Fruit fly (Drosophila melanogaster) whole organism, embryonic: Measurements from ENCODE around the gene Ptp4E.

Source experiments
- Asciz ChIP-seq: fragments of 200-800 bp; sonication (Bioruptor generic); optimal IDR thresholded peaks from 2 replicates; lab custom pipeline; 2017; ENCODE audit warnings: missing biosample characterization, mild to moderate bottlenecking, missing genetic modification characterization, missing genetic modification reagents
- Atf-2 ChIP-seq: fragments of 200-800 bp; sonication (Bioruptor generic); optimal IDR thresholded peaks from 2 replicates; lab custom pipeline; 2016; ENCODE audit warnings: missing biosample characterization, missing genetic modification characterization
- Awh ChIP-seq: fragments of 200-800 bp; sonication (Bioruptor generic); IDR thresholded peaks from 2 replicates; pipeline ENCODE4, ENCODE4 v1.3.6; 2022; ENCODE audit warnings: missing biosample characterization, missing genetic modification characterization
- Bdp1 ChIP-seq: fragments of 200-800 bp; sonication (Bioruptor generic); optimal IDR thresholded peaks from 3 replicates; lab custom pipeline; 2016; ENCODE audit warnings: missing biosample characterization, missing genetic modification characterization
- CG10209 ChIP-seq: fragments of 200-800 bp; sonication (Bioruptor generic); optimal IDR thresholded peaks from 3 replicates; lab custom pipeline; 2017; ENCODE audit warnings: missing biosample characterization, mild to moderate bottlenecking, missing genetic modification characterization, missing genetic modification reagents
- CG10321 ChIP-seq: fragments of 200-800 bp; sonication (Bioruptor generic); IDR thresholded peaks from 2 replicates; pipeline ENCODE4 v1.3.6; 2022; ENCODE audit warnings: missing biosample characterization, missing genetic modification characterization
- CG11504 ChIP-seq: fragments of 200-800 bp; sonication (Bioruptor generic); optimal IDR thresholded peaks from 3 replicates; lab custom pipeline; 2019; ENCODE audit warnings: missing biosample characterization, mild to moderate bottlenecking, missing genetic modification characterization, moderate library complexity
- CG12299 ChIP-seq: fragments of 200-800 bp; sonication (Bioruptor generic); optimal IDR thresholded peaks from 2 replicates; lab custom pipeline; 2018; ENCODE audit warnings: missing biosample characterization, mild to moderate bottlenecking, missing genetic modification characterization
- CG1233 ChIP-seq: fragments of 200-800 bp; sonication (Bioruptor generic); optimal IDR thresholded peaks from 4 replicates; lab custom pipeline; 2018; ENCODE audit warnings: missing biosample characterization, mild to moderate bottlenecking, missing genetic modification characterization
- CG13287 ChIP-seq: fragments of 200-800 bp; sonication (Bioruptor generic); IDR thresholded peaks from 2 replicates; pipeline ENCODE4 v1.3.6; 2022; ENCODE audit warnings: missing biosample characterization, missing genetic modification characterization; ENCODE audit not compliant: partially characterized antibody
- CG14710 ChIP-seq: fragments of 200-800 bp; sonication (Bioruptor generic); optimal IDR thresholded peaks from 3 replicates; lab custom pipeline; 2019; ENCODE audit warnings: missing biosample characterization, mild to moderate bottlenecking, missing genetic modification characterization, moderate library complexity
- CG1603 ChIP-seq: fragments of 200-800 bp; sonication (Bioruptor generic); optimal IDR thresholded peaks from 2 replicates; lab custom pipeline; 2019; ENCODE audit warnings: missing biosample characterization, mild to moderate bottlenecking, missing genetic modification characterization, moderate library complexity
- CG16863 ChIP-seq: fragments of 200-800 bp; sonication (Bioruptor generic); optimal IDR thresholded peaks from 3 replicates; lab custom pipeline; 2016; ENCODE audit warnings: missing biosample characterization, missing genetic modification characterization
- CG17912 ChIP-seq: fragments of 200-800 bp; sonication (Bioruptor generic); optimal IDR thresholded peaks from 2 replicates; lab custom pipeline; 2018; ENCODE audit warnings: missing biosample characterization, mild to moderate bottlenecking, missing genetic modification characterization
- CG18599 ChIP-seq: fragments of 200-800 bp; sonication (Bioruptor generic); optimal IDR thresholded peaks from 3 replicates; lab custom pipeline; 2017; ENCODE audit warnings: missing biosample characterization, missing genetic modification characterization, mild to moderate bottlenecking, moderate library complexity, missing genetic modification reagents
- CG30431 ChIP-seq: fragments of 200-800 bp; sonication (Bioruptor generic); optimal IDR thresholded peaks from 2 replicates; lab custom pipeline; 2017; ENCODE audit warnings: missing biosample characterization, missing genetic modification characterization
- CG31365 ChIP-seq: fragments of 200-800 bp; sonication (Bioruptor generic); optimal IDR thresholded peaks from 2 replicates; lab custom pipeline; 2018; ENCODE audit warnings: missing biosample characterization, mild to moderate bottlenecking, missing genetic modification characterization
- CG3995 ChIP-seq: fragments of 200-800 bp; sonication (Bioruptor generic); optimal IDR thresholded peaks from 3 replicates; lab custom pipeline; 2016; ENCODE audit warnings: missing biosample characterization, missing genetic modification characterization
- CG4854 ChIP-seq: fragments of 200-800 bp; sonication (Bioruptor generic); optimal IDR thresholded peaks from 2 replicates; lab custom pipeline; 2016; ENCODE audit warnings: missing biosample characterization, missing genetic modification characterization, inconsistent platforms
- CG8359 ChIP-seq: fragments of 200-800 bp; sonication (Bioruptor generic); optimal IDR thresholded peaks from 2 replicates; lab custom pipeline; 2017; ENCODE audit warnings: missing biosample characterization, mild to moderate bottlenecking, missing genetic modification characterization, borderline replicate concordance
- CG9876 ChIP-seq: fragments of 200-800 bp; sonication (Bioruptor generic); optimal IDR thresholded peaks from 2 replicates; lab custom pipeline; 2016; ENCODE audit warnings: missing biosample characterization, missing genetic modification characterization
- CG9932 ChIP-seq: fragments of 200-800 bp; sonication (Bioruptor generic); IDR thresholded peaks from 2 replicates; pipeline ENCODE4 v1.3.6; 2022; ENCODE audit warnings: missing biosample characterization, missing genetic modification characterization
- Dref ChIP-seq: fragments of 200-800 bp; sonication (Bioruptor generic); IDR thresholded peaks from 2 replicates; pipeline ENCODE4 v1.3.6; 2022; ENCODE audit warnings: missing biosample characterization, missing genetic modification characterization
- E2f2 ChIP-seq: fragments of 200-800 bp; sonication (Bioruptor generic); IDR thresholded peaks from 2 replicates; pipeline ENCODE4 v1.3.6; 2022; ENCODE audit warnings: missing biosample characterization, missing genetic modification characterization
- Ets97D ChIP-seq: fragments of 200-800 bp; sonication (Bioruptor generic); optimal IDR thresholded peaks from 3 replicates; lab custom pipeline; 2016; ENCODE audit warnings: missing biosample characterization, missing genetic modification characterization
- Hand ChIP-seq: fragments of 200-800 bp; sonication (Bioruptor generic); optimal IDR thresholded peaks from 2 replicates; lab custom pipeline; 2017; ENCODE audit warnings: mild to moderate bottlenecking, missing biosample characterization, missing genetic modification reagents, missing genetic modification characterization
- HmgD ChIP-seq: fragments of 200-800 bp; sonication (Bioruptor generic); optimal IDR thresholded peaks from 3 replicates; lab custom pipeline; 2016; ENCODE audit warnings: missing biosample characterization, missing genetic modification characterization
- Hr39 ChIP-seq: fragments of >200 bp; optimal IDR thresholded peaks from 2 replicates; lab custom pipeline; 2017
- Meics ChIP-seq: fragments of 200-800 bp; sonication (Bioruptor generic); optimal IDR thresholded peaks from 2 replicates; lab custom pipeline; 2017; ENCODE audit warnings: missing biosample characterization, mild to moderate bottlenecking, missing genetic modification characterization
- Mes4 ChIP-seq: fragments of 200-800 bp; sonication (Bioruptor generic); optimal IDR thresholded peaks from 2 replicates; lab custom pipeline; 2016; ENCODE audit warnings: missing biosample characterization, missing genetic modification characterization
- NFAT ChIP-seq: fragments of 200-800 bp; sonication (Bioruptor generic); IDR thresholded peaks from 2 replicates; pipeline ENCODE4 v1.3.6; 2022; ENCODE audit warnings: missing biosample characterization, missing genetic modification characterization
- Nf-YB ChIP-seq: fragments of 200-800 bp; sonication (Bioruptor generic); optimal IDR thresholded peaks from 3 replicates; lab custom pipeline; 2019; ENCODE audit warnings: missing biosample characterization, mild to moderate bottlenecking, missing genetic modification characterization, moderate library complexity
- bcd ChIP-seq: fragments of 200-800 bp; sonication (Bioruptor generic); optimal IDR thresholded peaks from 2 replicates; lab custom pipeline; 2017; ENCODE audit warnings: missing biosample characterization, mild to moderate bottlenecking, missing genetic modification characterization
- br ChIP-seq: fragments of >200 bp; optimal IDR thresholded peaks from 2 replicates; lab custom pipeline; 2017
- btn ChIP-seq: fragments of 200-800 bp; sonication (Bioruptor generic); optimal IDR thresholded peaks from 2 replicates; lab custom pipeline; 2016; ENCODE audit warnings: missing biosample characterization, missing genetic modification characterization
- caup ChIP-seq: fragments of 200-800 bp; sonication (Bioruptor generic); optimal IDR thresholded peaks from 3 replicates; lab custom pipeline; 2017; ENCODE audit warnings: missing biosample characterization, mild to moderate bottlenecking, missing genetic modification characterization, moderate library complexity; ENCODE audit not compliant: severe bottlenecking
- corto ChIP-seq: fragments of 200-800 bp; sonication (Bioruptor generic); optimal IDR thresholded peaks from 2 replicates; lab custom pipeline; 2016; ENCODE audit warnings: missing biosample characterization, mild to moderate bottlenecking, missing genetic modification characterization, moderate library complexity
- dan ChIP-seq: fragments of 200-800 bp; sonication (Bioruptor generic); IDR thresholded peaks from 2 replicates; pipeline ENCODE4 v1.3.6; 2022; ENCODE audit warnings: missing biosample characterization, missing genetic modification characterization
- emc ChIP-seq: fragments of 200-800 bp; sonication (Bioruptor generic); optimal IDR thresholded peaks from 2 replicates; lab custom pipeline; 2016; ENCODE audit warnings: missing biosample characterization, missing genetic modification characterization
- fru ChIP-seq: fragments of >200 bp; optimal IDR thresholded peaks from 2 replicates; lab custom pipeline; 2017
- knrl ChIP-seq: fragments of 200-800 bp; sonication (Bioruptor generic); IDR thresholded peaks from 3 replicates; pipeline ENCODE4 v1.3.6; 2022; ENCODE audit warnings: missing biosample characterization, missing genetic modification characterization; ENCODE audit not compliant: partially characterized antibody
- lola ChIP-seq, 3 experiments: fragments of >200 bp in 2 of 3; fragments of 200-800 bp in 1 of 3; sonication (Bioruptor generic) in 1 of 3; optimal IDR thresholded peaks; 2 replicates each; lab custom pipeline; 2017 to 2019; ENCODE audit warnings: missing biosample characterization in 3 of 3, missing genetic modification characterization in 3 of 3, mild to moderate bottlenecking in 1 of 3, moderate library complexity in 1 of 3
- mam ChIP-seq: fragments of 200-800 bp; sonication (Bioruptor generic); optimal IDR thresholded peaks from 3 replicates; lab custom pipeline; 2016; ENCODE audit warnings: missing biosample characterization, missing genetic modification characterization
- mld ChIP-seq: fragments of 200-800 bp; sonication (Bioruptor generic); IDR thresholded peaks from 3 replicates; pipeline ENCODE4 v1.3.6; 2022; ENCODE audit warnings: missing biosample characterization, missing genetic modification characterization; ENCODE audit not compliant: partially characterized antibody
- pzg ChIP-seq: fragments of 200-800 bp; sonication (Bioruptor generic); optimal IDR thresholded peaks from 3 replicates; lab custom pipeline; 2018; ENCODE audit warnings: missing biosample characterization, mild to moderate bottlenecking, missing genetic modification characterization, moderate library complexity
- schlank ChIP-seq: fragments of 200-800 bp; sonication (Bioruptor generic); optimal IDR thresholded peaks from 2 replicates; lab custom pipeline; 2018; ENCODE audit warnings: missing biosample characterization, mild to moderate bottlenecking, missing genetic modification characterization
- seq ChIP-seq: fragments of 200-800 bp; sonication (Bioruptor generic); IDR thresholded peaks from 2 replicates; pipeline ENCODE4 v1.3.6; 2022; ENCODE audit warnings: missing biosample characterization, missing genetic modification characterization
- ssp ChIP-seq: fragments of 200-800 bp; sonication (Bioruptor generic); IDR thresholded peaks from 2 replicates; pipeline ENCODE4 v1.3.6; 2022; ENCODE audit warnings: missing biosample characterization, missing genetic modification characterization
- tap ChIP-seq: fragments of 200-800 bp; optimal IDR thresholded peaks from 3 replicates; lab custom pipeline; 2019; ENCODE audit warnings: missing biosample characterization, mild to moderate bottlenecking, missing genetic modification characterization, moderate library complexity
- wek ChIP-seq: fragments of 200-800 bp; sonication (Bioruptor generic); optimal IDR thresholded peaks from 3 replicates; lab custom pipeline; 2018; ENCODE audit warnings: missing biosample characterization, mild to moderate bottlenecking, missing genetic modification characterization, moderate library complexity

The Ptp4E gene

DNA sequence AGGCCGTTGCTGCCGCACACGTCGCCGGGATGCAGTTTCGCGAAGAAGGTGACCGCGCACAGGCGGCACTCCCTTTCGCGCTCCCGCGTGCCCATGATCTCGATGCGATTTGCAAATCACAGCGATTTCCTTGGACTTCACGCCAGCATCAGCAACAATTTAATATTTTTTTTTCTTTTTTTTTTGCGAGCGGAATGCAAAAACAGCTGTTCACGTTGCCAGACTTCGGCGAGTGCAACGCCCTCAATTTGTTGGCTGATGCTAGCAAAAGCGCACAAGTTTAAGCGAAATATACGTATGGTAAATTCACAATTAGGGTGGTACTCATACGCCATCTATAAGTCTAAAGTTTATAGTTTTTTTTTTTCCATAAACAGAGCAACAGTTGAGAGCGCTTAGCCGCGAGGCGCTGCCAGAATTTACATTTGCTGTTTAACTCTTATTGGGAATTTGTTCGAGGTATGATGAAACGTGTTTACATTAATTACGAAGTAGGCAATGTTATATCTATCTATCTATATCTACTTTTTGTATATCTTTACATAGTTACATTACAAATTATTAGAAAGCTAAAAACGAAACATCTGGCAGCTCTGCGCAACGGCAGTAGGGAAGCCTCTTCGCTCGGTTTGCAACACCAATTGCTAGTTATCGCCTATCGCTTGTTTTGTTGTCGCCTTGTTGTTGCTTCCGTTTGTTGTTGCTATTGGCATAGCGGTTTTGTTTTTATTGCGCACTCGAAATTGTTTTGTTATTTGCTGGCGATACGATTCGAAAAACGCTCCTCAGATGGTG lies 20.5 kb upstream of the Ptp4E start, which contains the start of the genes CG4041 and Hgsnat (continued):
- peak; percentile 22 for TF ChIP-seq CG11504 (tag; lab: Kevin White, UChicago)
- TF ChIP-seq CG17912, result no peak
- no peak for TF ChIP-seq CG16863
- no peak for TF ChIP-seq NFAT (GFP tag; lab: Robert Waterston, UW)
- TF ChIP-seq knrl (GFP tag; lab: Robert Waterston, UW), result no peak
- no peak for TF ChIP-seq lola (GFP tag; optimal IDR thresholded peaks at IDR 0.05; lab: Kevin White, UChicago)
- TF ChIP-seq CG1233 (GFP tag; lab: Kevin White, UChicago), result no peak
- TF ChIP-seq Asciz (GFP tag; lab: Kevin White, UChicago), result no peak
- no peak for TF ChIP-seq CG9876 (GFP tag; lab: Kevin White, UChicago)
- no peak for TF ChIP-seq btn
- no peak for TF ChIP-seq fru (lab: Kevin White, UChicago)
- no peak for TF ChIP-seq wek
- no peak for TF ChIP-seq br (lab: Kevin White, UChicago)
- no peak for TF ChIP-seq dan
- TF ChIP-seq CG14710, result peak; percentile 33
- no peak for TF ChIP-seq CG13287 (GFP tag; lab: Robert Waterston, UW)
- TF ChIP-seq CG4854, result no peak
- TF ChIP-seq HmgD (GFP tag; lab: Kevin White, UChicago), result no peak
- no peak for TF ChIP-seq CG8359
- TF ChIP-seq CG31365 (tag; lab: Kevin White, UChicago), result no peak
- no peak for TF ChIP-seq corto (GFP tag; lab: Kevin White, UChicago)
- TF ChIP-seq CG30431, result no peak
- no peak for TF ChIP-seq CG12299 (tag; lab: Kevin White, UChicago)
- TF ChIP-seq emc, result no peak
- TF ChIP-seq Mes4 (GFP tag; lab: Kevin White, UChicago), result no peak
- peak; percentile 26 for TF ChIP-seq CG18599 (GFP tag; lab: Kevin White, UChicago)
- TF ChIP-seq ssp (GFP tag; lab: Robert Waterston, UW), result no peak
- no peak for TF ChIP-seq CG10321 (GFP tag; lab: Robert Waterston, UW)
- TF ChIP-seq CG1603, result peak; percentile 44
- TF ChIP-seq bcd (GFP tag; lab: Kevin White, UChicago), result no peak
- peak; percentile 62 for TF ChIP-seq Dref (GFP tag; lab: Robert Waterston, UW)
- no peak for TF ChIP-seq CG3995 (GFP tag; lab: Kevin White, UChicago)
- TF ChIP-seq schlank (tag; lab: Kevin White, UChicago), result no peak
- peak; percentile 5 for TF ChIP-seq caup (GFP tag; lab: Kevin White, UChicago)
- TF ChIP-seq mam, result peak; percentile 26
- no peak for TF ChIP-seq tap (tag; lab: Kevin White, UChicago)
- no peak for TF ChIP-seq CG10209 (GFP tag; lab: Kevin White, UChicago)
- peak; percentile 5; the same call in 1 of the 2 replicates for TF ChIP-seq E2f2 (GFP tag; lab: Robert Waterston, UW)
- no peak for TF ChIP-seq Nf-YB (GFP tag; lab: Kevin White, UChicago)
- no peak for TF ChIP-seq Hand (GFP tag; lab: Kevin White, UChicago)
- TF ChIP-seq CG9932 (GFP tag; lab: Robert Waterston, UW), result peak; percentile 21; the same call in 1 of the 2 replicates
- peak; percentile 46 for TF ChIP-seq Ets97D (GFP tag; lab: Kevin White, UChicago)
- TF ChIP-seq Bdp1, result peak; percentile 13
- TF ChIP-seq Hr39, result no peak
- TF ChIP-seq Atf-2 (GFP tag; lab: Kevin White, UChicago), result no peak
- TF ChIP-seq mld (GFP tag; lab: Robert Waterston, UW), result no peak
- TF ChIP-seq pzg (GFP tag; lab: Kevin White, UChicago), result peak; percentile 50
- TF ChIP-seq Meics, result peak; percentile 11
- TF ChIP-seq Awh (GFP tag; lab: Robert Waterston, UW), result no peak
- TF ChIP-seq seq (GFP tag; lab: Robert Waterston, UW), result no peak
